Fruit fly (Drosophila melanogaster) whole organism, embryonic: ENCODE data around the gene kek6.

Experiments
- Bgb ChIP-seq: fragments of 200-800 bp; sonication (Bioruptor generic); IDR thresholded peaks from 2 replicates; pipeline ENCODE4 v1.3.6; 2022; ENCODE audit warnings: missing biosample characterization, missing genetic modification characterization; ENCODE audit not compliant: partially characterized antibody
- CG10366 ChIP-seq: fragments of 200-800 bp; sonication (Bioruptor generic); IDR thresholded peaks from 2 replicates; pipeline ENCODE4 v1.3.6; 2022; ENCODE audit warnings: missing biosample characterization, missing genetic modification characterization
- CG10959 ChIP-seq: fragments of 200-800 bp; sonication (Bioruptor generic); IDR thresholded peaks from 2 replicates; pipeline ENCODE4 v1.3.6; 2022; ENCODE audit warnings: missing biosample characterization, missing genetic modification characterization
- CG14710 ChIP-seq: fragments of 200-800 bp; sonication (Bioruptor generic); optimal IDR thresholded peaks from 3 replicates; lab custom pipeline; 2019; ENCODE audit warnings: missing biosample characterization, mild to moderate bottlenecking, missing genetic modification characterization, moderate library complexity
- CG2129 ChIP-seq: fragments of 200-800 bp; sonication (Bioruptor generic); IDR thresholded peaks from 2 replicates; pipeline ENCODE4 v1.3.6; 2022; ENCODE audit warnings: missing biosample characterization, missing genetic modification characterization; ENCODE audit not compliant: partially characterized antibody
- CG2889 ChIP-seq: fragments of 200-800 bp; sonication (Bioruptor generic); IDR thresholded peaks from 3 replicates; pipeline ENCODE4 v1.3.6; 2022; ENCODE audit warnings: missing biosample characterization, missing genetic modification characterization
- CG30403 ChIP-seq: fragments of 200-800 bp; sonication (Bioruptor generic); optimal IDR thresholded peaks from 3 replicates; lab custom pipeline; 2016; ENCODE audit warnings: missing biosample characterization, missing genetic modification characterization
- CG31365 ChIP-seq: fragments of 200-800 bp; sonication (Bioruptor generic); optimal IDR thresholded peaks from 2 replicates; lab custom pipeline; 2018; ENCODE audit warnings: missing biosample characterization, mild to moderate bottlenecking, missing genetic modification characterization
- CG3281 ChIP-seq: fragments of 200-800 bp; sonication (Bioruptor generic); optimal IDR thresholded peaks from 3 replicates; lab custom pipeline; 2017; ENCODE audit warnings: missing biosample characterization, mild to moderate bottlenecking, missing genetic modification characterization
- CG3407 ChIP-seq: fragments of 200-800 bp; sonication (Bioruptor generic); optimal IDR thresholded peaks from 2 replicates; lab custom pipeline; 2018; ENCODE audit warnings: missing biosample characterization, mild to moderate bottlenecking, missing genetic modification characterization
- CG6689 ChIP-seq: fragments of 200-800 bp; sonication (Bioruptor generic); IDR thresholded peaks from 2 replicates; pipeline ENCODE4 v1.3.6; 2022; ENCODE audit warnings: missing biosample characterization, missing genetic modification characterization
- CG7963 ChIP-seq: fragments of 200-800 bp; sonication (Bioruptor generic); IDR thresholded peaks from 3 replicates; pipeline ENCODE4 v1.3.6; 2022; ENCODE audit warnings: missing biosample characterization, missing genetic modification characterization; ENCODE audit not compliant: partially characterized antibody
- CG7987 ChIP-seq: fragments of 200-800 bp; sonication (Bioruptor generic); optimal IDR thresholded peaks from 2 replicates; lab custom pipeline; 2018; ENCODE audit warnings: missing biosample characterization, mild to moderate bottlenecking, missing genetic modification characterization, moderate library complexity
- CG8281 ChIP-seq: fragments of 200-800 bp; sonication (Bioruptor generic); optimal IDR thresholded peaks from 2 replicates; lab custom pipeline; 2018; ENCODE audit warnings: missing biosample characterization, mild to moderate bottlenecking, missing genetic modification characterization, moderate library complexity
- CG8944 ChIP-seq: fragments of 200-800 bp; sonication (Bioruptor generic); optimal IDR thresholded peaks from 3 replicates; lab custom pipeline; 2016; ENCODE audit warnings: missing biosample characterization, missing genetic modification characterization
- CHES-1-like ChIP-seq: fragments of 200-800 bp; sonication (Bioruptor generic); optimal IDR thresholded peaks from 2 replicates; lab custom pipeline; 2016; ENCODE audit warnings: missing biosample characterization, missing genetic modification characterization
- Camta ChIP-seq: fragments of 200-800 bp; sonication (Bioruptor generic); optimal IDR thresholded peaks from 2 replicates; lab custom pipeline; 2016; ENCODE audit warnings: missing biosample characterization, missing genetic modification characterization
- Dad ChIP-seq: fragments of 200-800 bp; sonication (Bioruptor generic); optimal IDR thresholded peaks from 3 replicates; lab custom pipeline; 2016; ENCODE audit warnings: missing biosample characterization, missing genetic modification characterization
- E2f2 ChIP-seq: fragments of 200-800 bp; sonication (Bioruptor generic); IDR thresholded peaks from 2 replicates; pipeline ENCODE4 v1.3.6; 2022; ENCODE audit warnings: missing biosample characterization, missing genetic modification characterization
- Ets97D ChIP-seq: fragments of 200-800 bp; sonication (Bioruptor generic); optimal IDR thresholded peaks from 3 replicates; lab custom pipeline; 2016; ENCODE audit warnings: missing biosample characterization, missing genetic modification characterization
- Med ChIP-seq: fragments of 200-800 bp; sonication (Bioruptor generic); peaks from one replicate; lab custom pipeline; 2016; ENCODE audit warnings: missing biosample characterization, missing genetic modification characterization, mild to moderate bottlenecking, inconsistent platforms, moderate library complexity
- Opbp ChIP-seq: fragments of 200-800 bp; sonication (Bioruptor generic); IDR thresholded peaks from 3 replicates; pipeline ENCODE4 v1.3.6; 2022; ENCODE audit warnings: missing biosample characterization, missing genetic modification characterization; ENCODE audit not compliant: partially characterized antibody
- Sry-δ ChIP-seq: fragments of 200-800 bp; sonication (Bioruptor generic); optimal IDR thresholded peaks from 2 replicates; lab custom pipeline; 2016; ENCODE audit warnings: missing biosample characterization, missing genetic modification characterization
- Ssrp ChIP-seq: fragments of 200-800 bp; sonication (Bioruptor generic); optimal IDR thresholded peaks from 2 replicates; lab custom pipeline; 2018; ENCODE audit warnings: missing biosample characterization, mild to moderate bottlenecking, missing genetic modification characterization, moderate library complexity
- Stat92E ChIP-seq, 3 experiments: fragments of >200 bp in 2 of 3; fragments of 200-800 bp in 1 of 3; sonication (Bioruptor generic) in 1 of 3; optimal IDR thresholded peaks; 2 replicates each; lab custom pipeline; 2017 to 2019; ENCODE audit warnings: missing biosample characterization in 3 of 3, missing genetic modification characterization in 3 of 3, mild to moderate bottlenecking in 1 of 3, moderate library complexity in 1 of 3
- YL-1 ChIP-seq: fragments of 200-800 bp; sonication (Bioruptor generic); optimal IDR thresholded peaks from 3 replicates; lab custom pipeline; 2017; ENCODE audit warnings: missing biosample characterization, mild to moderate bottlenecking, missing genetic modification characterization
- ab ChIP-seq: fragments of 200-800 bp; sonication (Bioruptor generic); optimal IDR thresholded peaks from 2 replicates; lab custom pipeline; 2016; ENCODE audit warnings: missing biosample characterization, missing genetic modification characterization
- ash1 ChIP-seq: fragments of 200-800 bp; sonication (Bioruptor generic); optimal IDR thresholded peaks from 2 replicates; lab custom pipeline; 2018; ENCODE audit warnings: missing biosample characterization, mild to moderate bottlenecking, missing genetic modification characterization
- cg ChIP-seq: fragments of 200-800 bp; sonication (Bioruptor generic); optimal IDR thresholded peaks from 3 replicates; lab custom pipeline; 2019; ENCODE audit warnings: missing biosample characterization, mild to moderate bottlenecking, missing genetic modification characterization, moderate library complexity
- chinmo ChIP-seq: fragments of 200-800 bp; sonication (Bioruptor generic); IDR thresholded peaks from 4 replicates; pipeline ENCODE4 v1.3.6; 2022; ENCODE audit warnings: missing biosample characterization, missing genetic modification characterization; ENCODE audit not compliant: partially characterized antibody
- crol ChIP-seq: fragments of 200-800 bp; sonication (Bioruptor generic); IDR thresholded peaks from 2 replicates; pipeline ENCODE4 v1.3.6; 2022; ENCODE audit warnings: missing biosample characterization, missing genetic modification characterization
- cwo ChIP-seq: fragments of 200-800 bp; sonication (Bioruptor generic); optimal IDR thresholded peaks from 3 replicates; lab custom pipeline; 2017; ENCODE audit warnings: missing biosample characterization, missing genetic modification characterization, mild to moderate bottlenecking, moderate library complexity, missing genetic modification reagents
- fru ChIP-seq: fragments of >200 bp; optimal IDR thresholded peaks from 2 replicates; lab custom pipeline; 2017
- gcm ChIP-seq: fragments of 200-800 bp; sonication (Bioruptor generic); optimal IDR thresholded peaks from 2 replicates; lab custom pipeline; 2019; ENCODE audit warnings: missing biosample characterization, mild to moderate bottlenecking, missing genetic modification characterization, moderate library complexity
- inv ChIP-seq: fragments of 200-800 bp; sonication (Bioruptor generic); IDR thresholded peaks from 2 replicates; pipeline ENCODE4 v1.3.6; 2022; ENCODE audit warnings: missing biosample characterization, missing genetic modification characterization; ENCODE audit not compliant: partially characterized antibody
- klu ChIP-seq: fragments of 200-800 bp; sonication (Bioruptor generic); IDR thresholded peaks from 2 replicates; pipeline ENCODE4 v1.3.6; 2022; ENCODE audit warnings: missing biosample characterization, missing genetic modification characterization
- nmo ChIP-seq: fragments of 200-800 bp; sonication (Bioruptor generic); optimal IDR thresholded peaks from 2 replicates; lab custom pipeline; 2018; ENCODE audit warnings: missing biosample characterization, mild to moderate bottlenecking, missing genetic modification characterization, moderate library complexity
- nom ChIP-seq: fragments of 200-800 bp; sonication (Bioruptor generic); optimal IDR thresholded peaks from 2 replicates; lab custom pipeline; 2017; ENCODE audit warnings: missing biosample characterization, missing genetic modification characterization, mild to moderate bottlenecking, moderate library complexity, missing genetic modification reagents
- pum ChIP-seq: fragments of 200-800 bp; sonication (Bioruptor generic); optimal IDR thresholded peaks from 2 replicates; lab custom pipeline; 2016; ENCODE audit warnings: missing biosample characterization, missing genetic modification characterization
- pzg ChIP-seq: fragments of 200-800 bp; sonication (Bioruptor generic); optimal IDR thresholded peaks from 3 replicates; lab custom pipeline; 2018; ENCODE audit warnings: missing biosample characterization, mild to moderate bottlenecking, missing genetic modification characterization, moderate library complexity
- unc-4 ChIP-seq: fragments of 200-800 bp; sonication (Bioruptor generic); IDR thresholded peaks from 2 replicates; pipeline ENCODE4 v1.3.6; 2022; ENCODE audit warnings: missing biosample characterization, missing genetic modification characterization; ENCODE audit not compliant: partially characterized antibody
- z ChIP-seq: fragments of 200-800 bp; sonication (Bioruptor generic); IDR thresholded peaks from 3 replicates; pipeline ENCODE4 v1.3.6; 2022; ENCODE audit warnings: missing biosample characterization, missing genetic modification characterization
- zfh1 ChIP-seq: fragments of 200-800 bp; sonication (Bioruptor generic); IDR thresholded peaks from 3 replicates; pipeline ENCODE4 v1.3.6; 2022; ENCODE audit warnings: missing biosample characterization, missing genetic modification characterization

The kek6 gene

dm6 chr3R:31669153-31669934, 47.4 kb downstream of the kek6 start, which contains the start of gene Zmynd8 (continued):
- peak; percentile 40; the same call in 1 of the 2 replicates for TF ChIP-seq CG2129
- TF ChIP-seq CG6689 (GFP tag; lab: Robert Waterston, UW), result no peak
- peak; percentile 89 for TF ChIP-seq pzg (GFP tag; lab: Kevin White, UChicago)
- TF ChIP-seq CG30403 (GFP tag; lab: Kevin White, UChicago), result no peak
- TF ChIP-seq Sry-δ (GFP tag; lab: Kevin White, UChicago), result peak; percentile 80
- TF ChIP-seq unc-4 (GFP tag; lab: Robert Waterston, UW), result peak; percentile 76
- peak; percentile 68 for TF ChIP-seq CG14710 (tag; lab: Kevin White, UChicago)
- TF ChIP-seq nmo (GFP tag; lab: Kevin White, UChicago), result peak; percentile 56
- peak; percentile 85; the same call in 2 of the 4 replicates for TF ChIP-seq chinmo (GFP tag; lab: Robert Waterston, UW)
- no peak for TF ChIP-seq CG2889 (GFP tag; lab: Robert Waterston, UW)
- no peak; the same call in 1 of the 3 replicates for TF ChIP-seq CG7963
- TF ChIP-seq inv (GFP tag; lab: Robert Waterston, UW), result peak; percentile 55
- no peak for TF ChIP-seq z (GFP tag; lab: Robert Waterston, UW)
- no peak for TF ChIP-seq zfh1 (GFP tag; lab: Robert Waterston, UW)
- TF ChIP-seq Dad (GFP tag; lab: Kevin White, UChicago), result peak; percentile 15
- peak; percentile 82 for TF ChIP-seq Bgb (GFP tag; lab: Robert Waterston, UW)
- no peak for TF ChIP-seq CG10959 (GFP tag; lab: Robert Waterston, UW)
- TF ChIP-seq nom (GFP tag; lab: Kevin White, UChicago), result peak; percentile 44
- no peak for TF ChIP-seq CG8944 (GFP tag; lab: Kevin White, UChicago)
- TF ChIP-seq fru (lab: Kevin White, UChicago), result no peak
- no peak for TF ChIP-seq ash1 (GFP tag; lab: Kevin White, UChicago)
- TF ChIP-seq YL-1 (GFP tag; lab: Kevin White, UChicago), result peak; percentile 67
- TF ChIP-seq crol, result peak; percentile 74
- TF ChIP-seq Ets97D, result peak; percentile 86
- TF ChIP-seq ab (GFP tag; lab: Kevin White, UChicago), result no peak
- peak; percentile 22 for TF ChIP-seq CHES-1-like (GFP tag; lab: Kevin White, UChicago)
- TF ChIP-seq Ssrp (tag; lab: Kevin White, UChicago), result no peak
- no peak for TF ChIP-seq Camta (GFP tag; lab: Kevin White, UChicago)
- no peak for TF ChIP-seq CG10366
- no peak for TF ChIP-seq pum (GFP tag; lab: Kevin White, UChicago)
- TF ChIP-seq CG8281 (tag; lab: Kevin White, UChicago), result no peak
- peak; percentile 97 for TF ChIP-seq E2f2
- TF ChIP-seq CG3407 (GFP tag; lab: Kevin White, UChicago), result no peak
- TF ChIP-seq Opbp (GFP tag; lab: Robert Waterston, UW), result peak; percentile 63; the same call in 2 of the 3 replicates
- peak in 1 of 3 experiments; percentile 76 for TF ChIP-seq Stat92E (GFP tag; optimal IDR thresholded peaks at IDR 0.05; lab: Kevin White, UChicago)
- no peak for TF ChIP-seq klu (GFP tag; lab: Robert Waterston, UW)

dm6 chr3R:31672675-31673074, 50.7 kb downstream of the kek6 start:
- TF ChIP-seq gcm (GFP tag; lab: Kevin White, UChicago), result peak; percentile 22
- TF ChIP-seq chinmo (GFP tag; lab: Robert Waterston, UW), result 0 out of 4 replicates have a peak, but pooled peaks have one; percentile 57
- TF ChIP-seq nom (GFP tag; lab: Kevin White, UChicago), result peak; percentile 2
- TF ChIP-seq CG31365, result no peak
- peak; percentile 1 for TF ChIP-seq cwo
- TF ChIP-seq CG7987 (GFP tag; lab: Kevin White, UChicago), result peak; percentile 2
- peak; percentile 10 for TF ChIP-seq cg (GFP tag; lab: Kevin White, UChicago)
- no peak for TF ChIP-seq CG3281
- TF ChIP-seq Med (GFP tag; lab: Kevin White, UChicago), result peak; percentile 24
